Worm (Caenorhabditis elegans) whole organism, late embryonic: ENCODE data around the gene F58B4.7.

ENCODE experiments used
- C08G9.2 ChIP-seq: sonication (generic microtip); optimal IDR thresholded peaks from 2 replicates; lab custom pipeline; 2016; ENCODE audit warnings: mild to moderate bottlenecking, missing genetic modification characterization, moderate library complexity, missing compliant biosample characterization
- C38D4.7 ChIP-seq: fragments of 200-800 bp; sonication (Bioruptor generic); optimal IDR thresholded peaks from 2 replicates; lab custom pipeline; 2018; ENCODE audit warnings: mild to moderate bottlenecking, missing genetic modification characterization, moderate library complexity, missing compliant biosample characterization
- F13H6.1 ChIP-seq: sonication (generic microtip); optimal IDR thresholded peaks from 2 replicates; lab custom pipeline; 2016; ENCODE audit warnings: missing genetic modification characterization, missing compliant biosample characterization
- K09A11.1 ChIP-seq: sonication (generic microtip); optimal IDR thresholded peaks from 2 replicates; lab custom pipeline; 2017; ENCODE audit warnings: antibody characterized with exemption, mild to moderate bottlenecking, missing genetic modification characterization, missing compliant biosample characterization; ENCODE audit not compliant: insufficient read depth
- T23F11.4 ChIP-seq: fragments of 200-800 bp; sonication (Bioruptor generic); optimal IDR thresholded peaks from 2 replicates; lab custom pipeline; 2018; ENCODE audit warnings: mild to moderate bottlenecking, missing genetic modification characterization, missing compliant biosample characterization
- ceh-14 ChIP-seq: sonication (generic microtip); optimal IDR thresholded peaks from 2 replicates; lab custom pipeline; 2016; ENCODE audit warnings: missing genotype, missing genetic modification characterization, missing compliant biosample characterization
- ceh-18 ChIP-seq: sonication (generic microtip); optimal IDR thresholded peaks from 2 replicates; lab custom pipeline; 2016; ENCODE audit warnings: missing genetic modification characterization, missing compliant biosample characterization
- ceh-2 ChIP-seq: sonication (generic microtip); optimal IDR thresholded peaks from 2 replicates; lab custom pipeline; 2016; ENCODE audit warnings: missing genotype, missing genetic modification characterization, missing compliant biosample characterization
- ceh-24 ChIP-seq: sonication (generic microtip); optimal IDR thresholded peaks from 2 replicates; lab custom pipeline; 2016; ENCODE audit warnings: mild to moderate bottlenecking, missing genetic modification characterization, missing compliant biosample characterization
- ceh-31 ChIP-seq: sonication (generic microtip); optimal IDR thresholded peaks from 2 replicates; lab custom pipeline; 2016; ENCODE audit warnings: missing genetic modification characterization, missing compliant biosample characterization
- ceh-34 ChIP-seq: sonication (generic microtip); optimal IDR thresholded peaks from 2 replicates; lab custom pipeline; 2016; ENCODE audit warnings: mild to moderate bottlenecking, missing genetic modification characterization, missing compliant biosample characterization
- dve-1 ChIP-seq: sonication (generic microtip); optimal IDR thresholded peaks from 2 replicates; lab custom pipeline; 2017; ENCODE audit warnings: antibody characterized with exemption, mild to moderate bottlenecking, missing genetic modification characterization, missing compliant biosample characterization
- elt-2 ChIP-seq: sonication (generic microtip); optimal IDR thresholded peaks from 2 replicates; lab custom pipeline; 2016; ENCODE audit warnings: missing genetic modification reagents, missing genetic modification characterization, missing compliant biosample characterization
- ets-4 ChIP-seq: sonication (generic microtip); optimal IDR thresholded peaks from 2 replicates; lab custom pipeline; 2016; ENCODE audit warnings: missing genetic modification characterization, missing compliant biosample characterization
- eyg-1 ChIP-seq: sonication (generic microtip); optimal IDR thresholded peaks from 2 replicates; lab custom pipeline; 2016; ENCODE audit warnings: missing genotype, missing genetic modification characterization, missing compliant biosample characterization
- fax-1 ChIP-seq: sonication (generic microtip); optimal IDR thresholded peaks from 2 replicates; lab custom pipeline; 2016; ENCODE audit warnings: missing genotype, missing genetic modification characterization, missing compliant biosample characterization
- fkh-10 ChIP-seq: fragments of 150-350 bp; optimal IDR thresholded peaks from 2 replicates; lab custom pipeline; 2014; ENCODE audit warnings: missing biosample characterization, missing genetic modification reagents, missing genetic modification characterization
- fkh-6 ChIP-seq: sonication (generic microtip); optimal IDR thresholded peaks from 2 replicates; lab custom pipeline; 2016; ENCODE audit warnings: missing genetic modification characterization, missing compliant biosample characterization
- gmeb-2 ChIP-seq: sonication (generic microtip); optimal IDR thresholded peaks from 2 replicates; lab custom pipeline; 2016; ENCODE audit warnings: missing genetic modification characterization, inconsistent platforms, missing compliant biosample characterization
- hlh-6 ChIP-seq: sonication (generic microtip); optimal IDR thresholded peaks from 2 replicates; lab custom pipeline; 2016; ENCODE audit warnings: missing genotype, missing genetic modification characterization, missing compliant biosample characterization
- hlh-8 ChIP-seq: sonication (generic microtip); optimal IDR thresholded peaks from 2 replicates; lab custom pipeline; 2016; ENCODE audit warnings: missing genotype, missing genetic modification characterization, missing compliant biosample characterization
- madf-2 ChIP-seq: sonication (generic microtip); optimal IDR thresholded peaks from 2 replicates; lab custom pipeline; 2017; ENCODE audit warnings: missing genetic modification characterization, missing compliant biosample characterization
- nfya-1 ChIP-seq: sonication (generic microtip); optimal IDR thresholded peaks from 2 replicates; lab custom pipeline; 2017; ENCODE audit warnings: missing genetic modification characterization, mild to moderate bottlenecking, missing compliant biosample characterization, antibody characterized with exemption, moderate library complexity
- nhr-11 ChIP-seq: fragments of 150-350 bp; optimal IDR thresholded peaks from 2 replicates; lab custom pipeline; 2014; ENCODE audit warnings: missing biosample characterization, missing genetic modification characterization
- npax-4 ChIP-seq: sonication (generic microtip); optimal IDR thresholded peaks from 2 replicates; lab custom pipeline; 2016; ENCODE audit warnings: missing genetic modification characterization, missing compliant biosample characterization
- pat-9 ChIP-seq: fragments of 200-800 bp; sonication (Bioruptor generic); optimal IDR thresholded peaks from 2 replicates; lab custom pipeline; 2018; ENCODE audit warnings: mild to moderate bottlenecking, missing genetic modification characterization, moderate library complexity, missing compliant biosample characterization
- pax-1 ChIP-seq: fragments of 150-350 bp; optimal IDR thresholded peaks from 2 replicates; lab custom pipeline; 2014; ENCODE audit warnings: missing biosample characterization, missing genetic modification characterization
- pha-4 ChIP-seq: fragments of 150-350 bp; optimal IDR thresholded peaks from 2 replicates; lab custom pipeline; 2018; ENCODE audit warnings: missing biosample characterization, missing genetic modification reagents, missing genetic modification characterization
- pros-1 ChIP-seq: fragments of 150-350 bp; optimal IDR thresholded peaks from 2 replicates; lab custom pipeline; 2014; ENCODE audit warnings: missing biosample characterization, missing genetic modification reagents, missing genetic modification characterization
- ref-2 ChIP-seq: sonication (generic microtip); optimal IDR thresholded peaks from 2 replicates; lab custom pipeline; 2016; ENCODE audit warnings: missing genetic modification characterization, missing compliant biosample characterization
- rnt-1 ChIP-seq: sonication (generic microtip); optimal IDR thresholded peaks from 2 replicates; lab custom pipeline; 2016; ENCODE audit warnings: missing genetic modification characterization, missing compliant biosample characterization
- tbx-2 ChIP-seq: sonication (generic microtip); optimal IDR thresholded peaks from 2 replicates; lab custom pipeline; 2016; ENCODE audit warnings: missing genetic modification characterization, missing compliant biosample characterization
- tbx-7 ChIP-seq: sonication (generic microtip); optimal IDR thresholded peaks from 2 replicates; lab custom pipeline; 2016; ENCODE audit warnings: missing genotype, missing genetic modification characterization, missing compliant biosample characterization
- ttx-3 ChIP-seq: sonication (generic microtip); optimal IDR thresholded peaks from 2 replicates; lab custom pipeline; 2016; ENCODE audit warnings: missing genetic modification reagents, missing genetic modification characterization, missing compliant biosample characterization
- unc-42 ChIP-seq: sonication (generic microtip); optimal IDR thresholded peaks from 2 replicates; lab custom pipeline; 2016; ENCODE audit warnings: missing genotype, missing genetic modification characterization, missing compliant biosample characterization
- unc-55 ChIP-seq: sonication (generic microtip); optimal IDR thresholded peaks from 2 replicates; lab custom pipeline; 2017; ENCODE audit warnings: missing biosample characterization, missing genetic modification reagents, missing genetic modification characterization
- unc-86 ChIP-seq: sonication (generic microtip); optimal IDR thresholded peaks from 2 replicates; lab custom pipeline; 2016; ENCODE audit warnings: missing genetic modification characterization, missing compliant biosample characterization
- zip-5 ChIP-seq: sonication (generic microtip); optimal IDR thresholded peaks from 2 replicates; lab custom pipeline; 2016; ENCODE audit warnings: missing genetic modification characterization, missing compliant biosample characterization

Gene F58B4.7

DNA sequence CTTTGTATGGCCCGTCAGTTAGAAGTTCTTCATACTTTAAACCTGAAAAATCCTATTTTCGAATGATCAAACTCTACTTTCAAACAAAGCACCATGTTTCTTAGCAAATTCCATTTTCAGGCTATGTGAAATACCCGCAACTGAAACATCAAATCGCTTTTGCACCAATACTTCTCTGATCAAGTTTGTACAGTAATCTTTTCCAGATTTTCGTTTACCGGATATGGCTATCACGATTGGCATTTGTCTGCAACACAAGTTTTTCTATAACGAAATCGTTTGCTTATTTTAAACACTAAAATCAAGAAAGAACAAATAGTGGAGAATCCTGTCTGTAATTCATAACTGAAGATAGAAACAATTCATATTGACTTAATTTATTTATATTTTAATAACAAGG is 26.8 kb downstream of the F58B4.7 start, which contains the start of gene F32D8.13:
Gene F32D8.13 (minus strand): TSS at position 249 of the 400 bp plus-strand sequence.
- TF ChIP-seq K09A11.1 (tag; lab: Kevin White, UChicago) = no peak

DNA sequence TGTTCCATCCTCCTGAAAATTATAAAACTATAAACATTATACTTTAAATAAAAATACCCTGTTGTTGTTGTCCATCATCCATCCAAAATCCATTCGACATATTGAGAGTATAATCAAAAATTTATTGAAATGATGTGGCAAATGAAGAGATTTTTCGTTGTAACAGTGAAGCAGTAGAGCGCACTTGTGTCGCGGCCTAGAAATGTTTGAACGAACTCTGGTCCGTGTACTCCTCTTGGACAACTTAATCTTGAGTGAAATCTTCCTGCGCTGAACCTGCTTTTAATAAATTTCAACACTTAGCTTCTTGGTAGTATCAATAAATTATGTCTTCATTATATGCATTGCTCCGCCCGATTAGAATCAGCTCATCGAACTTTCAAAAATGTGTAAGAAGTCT is 28.5 kb downstream of the F58B4.7 start, which contains the start of the genes F32D8.14 and F32D8.5:
Gene F32D8.14 (minus strand): TSS at position 188 of the 400 bp plus-strand sequence.
Gene F32D8.5 (plus strand): TSS at position 200 of the 400 bp plus-strand sequence.
- TF ChIP-seq nfya-1 (tag; lab: Kevin White, UChicago) (peak; percentile 43), gmeb-2 (tag; lab: Kevin White, UChicago) (no peak), pat-9 (tag; lab: Kevin White, UChicago) (no peak), C08G9.2 (tag; lab: Kevin White, UChicago) (peak; percentile 89), eyg-1 (tag; lab: Kevin White, UChicago) (no peak), fkh-6 (tag; lab: Kevin White, UChicago) (peak; percentile 0), fkh-10 (GFP tag; lab: Kevin White, UChicago) (no peak), pha-4 (tag; lab: Kevin White, UChicago) (no peak), madf-2 (tag; lab: Kevin White, UChicago) (no peak), ceh-2 (tag; lab: Kevin White, UChicago) (peak; percentile 75), dve-1 (tag; lab: Kevin White, UChicago) (peak; percentile 40), pros-1 (tag; lab: Kevin White, UChicago) (peak; percentile 24), ttx-3 (no peak), ref-2 (tag; lab: Kevin White, UChicago) (peak; percentile 74), ceh-31 (peak; percentile 92), rnt-1 (peak; percentile 45), zip-5 (peak; percentile 49), npax-4 (no peak), ceh-34 (tag; lab: Kevin White, UChicago) (peak; percentile 15), tbx-2 (peak; percentile 80), F13H6.1 (tag; lab: Kevin White, UChicago) (no peak), hlh-6 (no peak), ceh-18 (tag; lab: Kevin White, UChicago) (no peak), fax-1 (peak; percentile 52), pax-1 (tag; lab: Kevin White, UChicago) (no peak), unc-42 (peak; percentile 59), ets-4 (tag; lab: Kevin White, UChicago) (peak; percentile 76), hlh-8 (tag; lab: Kevin White, UChicago) (peak; percentile 66), unc-55 (peak; percentile 16), ceh-14 (tag; lab: Kevin White, UChicago) (peak; percentile 59), tbx-7 (peak; percentile 66), elt-2 (tag; lab: Kevin White, UChicago) (peak; percentile 47)
- TF ChIP-seq, all 69 proteins: peak for 20

DNA sequence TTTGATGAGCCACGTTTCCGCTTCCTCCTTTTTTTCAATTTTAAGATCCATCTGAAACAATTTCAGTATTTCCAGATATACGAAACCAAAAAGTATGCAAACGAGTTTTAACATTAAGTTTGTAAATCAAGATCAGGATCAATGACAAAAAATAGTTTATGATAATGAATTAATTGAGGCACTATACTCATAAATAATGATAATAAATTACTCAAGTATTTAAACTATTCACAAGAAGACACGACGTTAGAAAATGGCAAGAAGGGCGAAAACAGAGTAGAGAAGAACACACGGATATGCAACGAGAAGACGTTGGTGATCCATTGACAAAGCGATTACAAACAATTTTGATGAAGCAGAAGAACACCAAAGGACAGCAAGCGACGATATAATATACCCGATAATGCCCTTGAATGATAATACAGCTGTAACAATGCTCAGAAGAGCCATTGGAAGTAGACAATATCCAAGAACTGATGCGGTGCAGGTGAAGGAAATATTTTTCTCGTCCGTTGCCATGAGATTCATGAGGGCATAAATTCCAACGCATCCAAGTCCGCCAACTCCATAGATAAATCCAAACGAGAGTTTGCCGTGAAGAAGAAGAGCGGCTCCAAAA is 29.5 kb downstream of the F58B4.7 start, which contains the start of gene F32D8.4:
Gene F32D8.4 (minus strand): TSS at position 51 of the 619 bp plus-strand sequence.
- TF ChIP-seq ceh-24 = no peak
- no peak for TF ChIP-seq unc-86 (tag; lab: Kevin White, UChicago)
- TF ChIP-seq hlh-8 (tag; lab: Kevin White, UChicago) = no peak
- no peak for TF ChIP-seq C08G9.2 (tag; lab: Kevin White, UChicago)
- no peak for TF ChIP-seq ceh-34 (tag; lab: Kevin White, UChicago)

DNA sequence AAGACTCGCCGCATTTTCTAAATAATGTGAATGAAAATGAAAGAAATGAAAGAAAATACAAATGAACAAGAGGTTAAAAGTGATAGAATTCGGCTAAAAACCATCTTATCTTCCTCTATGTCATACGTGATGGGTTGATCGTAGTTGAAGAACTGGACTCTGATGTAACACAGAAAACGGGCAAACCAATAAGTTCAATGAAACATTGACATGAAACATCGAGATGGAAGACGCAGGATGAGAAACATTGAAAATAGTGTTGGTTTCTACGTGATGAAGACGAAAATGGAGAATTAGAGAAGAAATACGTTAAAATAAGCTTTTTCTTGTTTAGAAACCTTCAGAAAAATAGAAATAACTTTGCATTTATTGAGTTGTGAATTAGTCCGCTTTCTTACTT is 32.1 kb downstream of the F58B4.7 start, which contains the start of gene F32D8.12:
Gene F32D8.12 (minus strand): TSS at position 48 of the 400 bp plus-strand sequence.
- TF ChIP-seq pros-1 (tag; lab: Kevin White, UChicago) (no peak), unc-42 (no peak), T23F11.4 (GFP tag; lab: Kevin White, UChicago) (no peak), C38D4.7 (GFP tag; lab: Kevin White, UChicago) (no peak), nhr-11 (tag; lab: Kevin White, UChicago) (no peak), ceh-31 (no peak), madf-2 (tag; lab: Kevin White, UChicago) (no peak)
